In genomic region chr2L:8411530-8411929, dm6 we compare ENCODE assay signal across 2 fruit fly cellular contexts.
TF ChIP-seq lines count a peak whose summit lies in the region.

Naglu (minus strand) TSS chr2L:8411868.

TF ChIP-seq in whole organism, embryonic, 481 proteins besides CTCF, POLR2A, EP300 and RAD21 (continued from another document):
- TF ChIP-seq cas (GFP tag; IDR thresholded peaks at IDR 0.05; lab: Robert Waterston, UW) (0 out of 2 replicates have a peak, but pooled peaks have one; percentile 17), HLH3B (GFP tag; IDR thresholded peaks at IDR 0.05; lab: Robert Waterston, UW) (0 out of 2 replicates have a peak, but pooled peaks have one; percentile 14), row (GFP tag; IDR thresholded peaks at IDR 0.05; lab: Robert Waterston, UW) (0 out of 3 replicates have a peak, but pooled peaks have one; percentile 10), nom (GFP tag; optimal IDR thresholded peaks at IDR 0.05; lab: Kevin White, UChicago) (peak; percentile 43), Dek (tag; optimal IDR thresholded peaks at IDR 0.05; lab: Kevin White, UChicago) (no peak), D19A (tag; optimal IDR thresholded peaks at IDR 0.05; lab: Kevin White, UChicago) (peak; percentile 86), lmd (GFP tag; IDR thresholded peaks at IDR 0.05; lab: Robert Waterston, UW) (no peak), Hr39 (optimal IDR thresholded peaks at IDR 0.05; lab: Kevin White, UChicago) (no peak), Pdp1 (GFP tag; optimal IDR thresholded peaks at IDR 0.05; lab: Kevin White, UChicago) (no peak), C15 (GFP tag; IDR thresholded peaks at IDR 0.05; lab: Robert Waterston, UW) (no peak), Blimp-1 (GFP tag; optimal IDR thresholded peaks at IDR 0.05; lab: Kevin White, UChicago) (peak; percentile 60), CG32767 (GFP tag; IDR thresholded peaks at IDR 0.05; lab: Robert Waterston, UW) (no peak), Rfx (GFP tag; IDR thresholded peaks at IDR 0.05; lab: Robert Waterston, UW) (0 out of 2 replicates have a peak, but pooled peaks have one; percentile 6), bsh (GFP tag; optimal IDR thresholded peaks at IDR 0.05; lab: Kevin White, UChicago) (peak in 1 of 2 experiments; percentile 12), trh (GFP tag; optimal IDR thresholded peaks at IDR 0.05; lab: Kevin White, UChicago) (no peak)

TF ChIP-seq in whole organism, prepupa, 60 proteins besides CTCF, POLR2A, EP300 and RAD21 (continued from another document):
- TF ChIP-seq dsx (GFP tag; optimal IDR thresholded peaks at IDR 0.05; lab: Kevin White, UChicago; ENCODE audit: poor library complexity, severe bottlenecking) (no peak), svp (GFP tag; lab: Kevin White, UChicago) (peak; percentile 93), topi (GFP tag; optimal IDR thresholded peaks at IDR 0.05; lab: Kevin White, UChicago) (no peak), CG10669 (GFP tag; optimal IDR thresholded peaks at IDR 0.05; lab: Kevin White, UChicago) (no peak), CG6792 (GFP tag; optimal IDR thresholded peaks at IDR 0.05; lab: Kevin White, UChicago) (peak; percentile 46), Sox102F (GFP tag; optimal IDR thresholded peaks at IDR 0.05; lab: Kevin White, UChicago) (no peak), cyc (GFP tag; optimal IDR thresholded peaks at IDR 0.05; lab: Kevin White, UChicago) (no peak), pdm3 (GFP tag; optimal IDR thresholded peaks at IDR 0.05; lab: Kevin White, UChicago) (no peak), CG3919 (GFP tag; optimal IDR thresholded peaks at IDR 0.05; lab: Kevin White, UChicago) (no peak), Gug (GFP tag; IDR thresholded peaks at IDR 0.05; lab: Robert Waterston, UW) (no peak), Blimp-1 (GFP tag; optimal IDR thresholded peaks at IDR 0.05; lab: Kevin White, UChicago) (peak; percentile 40), CG10631 (GFP tag; optimal IDR thresholded peaks at IDR 0.05; lab: Kevin White, UChicago) (no peak), net (GFP tag; optimal IDR thresholded peaks at IDR 0.05; lab: Kevin White, UChicago) (no peak), spab (GFP tag; optimal IDR thresholded peaks at IDR 0.05; lab: Kevin White, UChicago) (no peak), CG8119 (GFP tag; IDR thresholded peaks at IDR 0.05; lab: Robert Waterston, UW) (no peak)
